Fruit fly (Drosophila melanogaster): Measurements from ENCODE around the gene mAChR-C.

mAChR-C gene

dm6 chrX:6843841-6844440, 11.5 kb upstream of the mAChR-C start, which contains the start of the genes CG14435 and Tmf:
Gene CG14435 (minus strand): TSS chrX:6843921.
Gene Tmf (plus strand): TSS chrX:6844341.
- TF ChIP-seq CG17801 (GFP tag; optimal IDR thresholded peaks at IDR 0.05; ENCODE audit: partially characterized antibody), result peak; percentile 86

- peak; percentile 57 for TF ChIP-seq CG17801 (GFP tag; optimal IDR thresholded peaks at IDR 0.05; ENCODE audit: partially characterized antibody)
Observed at dm6 chrX:6824203-6824602, 8.3 kb downstream of the mAChR-C start, which contains the start of gene nonC. Gene nonC (plus strand): TSS chrX:6824496.

dm6 chrX:6822904-6823303, 9.6 kb downstream of the mAChR-C start, which contains the start of gene Atx-1:
Gene Atx-1 (plus strand): TSS chrX:6823204.
- TF ChIP-seq CG17801 (GFP tag; optimal IDR thresholded peaks at IDR 0.05; ENCODE audit: partially characterized antibody), result no peak

dm6 chrX:6820703-6821102, 11.8 kb downstream of the mAChR-C start, which contains the start of the genes Nf-YC and xit:
Gene Nf-YC (minus strand): TSS chrX:6820919.
Gene xit (plus strand): TSS chrX:6821016.
- TF ChIP-seq CG17801 (GFP tag; optimal IDR thresholded peaks at IDR 0.05; ENCODE audit: partially characterized antibody), result peak; percentile 3

- no peak for TF ChIP-seq CG17801 (GFP tag; optimal IDR thresholded peaks at IDR 0.05; ENCODE audit: partially characterized antibody)
Observed at dm6 chrX:6813678-6814077, 18.8 kb downstream of the mAChR-C start, which contains the start of gene iav. Gene iav (plus strand): TSS chrX:6813978.

dm6 chrX:6805404-6805803, 27.1 kb downstream of the mAChR-C start:
- TF ChIP-seq CG17801 (GFP tag; optimal IDR thresholded peaks at IDR 0.05; ENCODE audit: partially characterized antibody), result no peak

- TF ChIP-seq CG17801 (GFP tag; optimal IDR thresholded peaks at IDR 0.05; ENCODE audit: partially characterized antibody), result peak; percentile 80
Observed at dm6 chrX:6804485-6805295, 27.8 kb downstream of the mAChR-C start.

- no peak for TF ChIP-seq CG17801 (GFP tag; optimal IDR thresholded peaks at IDR 0.05; ENCODE audit: partially characterized antibody)
Observed at dm6 chrX:6803880-6804484, 28.5 kb downstream of the mAChR-C start.

- peak; percentile 59 for TF ChIP-seq CG17801 (GFP tag; optimal IDR thresholded peaks at IDR 0.05; ENCODE audit: partially characterized antibody)
Observed at dm6 chrX:6803312-6803794, 29.1 kb downstream of the mAChR-C start, which contains the start of the genes C3G and pod1. Gene C3G (minus strand): TSS chrX:6803593. Gene pod1 (plus strand): TSS chrX:6803684.

dm6 chrX:6802376-6803080, 30.0 kb downstream of the mAChR-C start:
- no peak for TF ChIP-seq CG17801 (GFP tag; optimal IDR thresholded peaks at IDR 0.05; ENCODE audit: partially characterized antibody)

- peak; percentile 39 for TF ChIP-seq CG17801 (GFP tag; optimal IDR thresholded peaks at IDR 0.05; ENCODE audit: partially characterized antibody)
Observed at dm6 chrX:6800726-6801296, 31.7 kb downstream of the mAChR-C start.

dm6 chrX:6799261-6800022, 33.0 kb downstream of the mAChR-C start:
- TF ChIP-seq CG17801 (GFP tag; optimal IDR thresholded peaks at IDR 0.05; ENCODE audit: partially characterized antibody), result peak; percentile 36

dm6 chrX:6796972-6797371, 35.5 kb downstream of the mAChR-C start:
- TF ChIP-seq CG17801 (GFP tag; optimal IDR thresholded peaks at IDR 0.05; ENCODE audit: partially characterized antibody), result no peak

All from ovary, adult (tissue).